Fruit fly (Drosophila melanogaster): ENCODE data around the gene mgl.

Gene mgl

DNA sequence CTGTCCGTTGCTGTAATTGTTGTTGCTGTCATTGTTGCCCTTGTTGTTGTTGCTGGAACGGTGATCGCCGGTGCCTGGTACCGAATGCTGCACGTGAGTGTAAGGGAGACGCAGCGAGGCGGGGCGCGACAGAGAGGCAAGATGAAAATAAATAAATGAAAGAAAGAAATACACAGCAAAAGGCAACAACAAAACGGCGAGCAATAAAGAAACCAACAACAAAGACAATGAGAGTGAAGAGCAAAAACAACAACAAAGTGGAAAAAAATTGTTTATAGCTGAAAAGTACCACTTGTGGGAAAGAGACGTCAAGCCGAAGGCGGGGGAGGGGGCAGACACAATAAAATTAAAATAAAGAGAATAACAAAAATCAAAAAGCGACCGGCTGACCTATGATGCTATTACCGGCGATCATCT is 33.3 kb downstream of the mgl start (continued):
- TF ChIP-seq CG7963 (GFP tag; IDR thresholded peaks at IDR 0.05; ENCODE audit: partially characterized antibody) (no peak), Abd-B (GFP tag; optimal IDR thresholded peaks at IDR 0.05) (peak; percentile 29), Kr (GFP tag; optimal IDR thresholded peaks at IDR 0.05) (no peak), CG32767 (GFP tag; IDR thresholded peaks at IDR 0.05) (no peak)

DNA sequence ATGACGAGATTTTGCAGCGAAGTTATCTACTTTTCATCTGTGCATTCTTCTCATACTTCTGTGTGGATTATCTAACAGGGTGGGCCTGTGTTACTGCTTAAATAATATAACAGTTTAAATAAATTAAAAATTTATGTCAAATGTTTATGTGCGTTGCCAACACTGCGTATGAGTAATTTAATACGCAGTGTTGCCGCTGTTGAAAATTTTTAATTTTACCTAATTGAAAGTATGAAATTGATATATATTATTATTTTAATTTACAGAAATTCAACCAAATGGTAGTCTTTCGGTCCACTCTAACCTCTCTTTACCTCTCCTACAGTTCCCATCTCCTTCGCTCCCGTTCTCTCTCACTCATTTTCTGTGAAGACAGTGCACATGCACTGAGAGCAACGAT is 33.8 kb downstream of the mgl start:
- TF ChIP-seq CG2712 (tag; optimal IDR thresholded peaks at IDR 0.05) (peak; percentile 34), CG7839 (tag; optimal IDR thresholded peaks at IDR 0.05) (no peak), gem (tag; optimal IDR thresholded peaks at IDR 0.05) (peak; percentile 37), lov (optimal IDR thresholded peaks at IDR 0.05) (no peak), lov (GFP tag; IDR thresholded peaks at IDR 0.05) (no peak), pfk (GFP tag; optimal IDR thresholded peaks at IDR 0.05) (no peak), CG4707 (GFP tag; optimal IDR thresholded peaks at IDR 0.05) (no peak), sug (tag; optimal IDR thresholded peaks at IDR 0.05) (no peak), CG17359 (tag; optimal IDR thresholded peaks at IDR 0.05) (peak; percentile 2), Sox100B (GFP tag; optimal IDR thresholded peaks at IDR 0.05) (no peak), Ets65A (GFP tag) (no peak), odd (GFP tag; optimal IDR thresholded peaks at IDR 0.05) (no peak), psq (GFP tag; optimal IDR thresholded peaks at IDR 0.05) (no peak), CG31388 (GFP tag; optimal IDR thresholded peaks at IDR 0.05) (no peak), Sox102F (GFP tag; optimal IDR thresholded peaks at IDR 0.05) (peak; percentile 25), HLH3B (GFP tag; IDR thresholded peaks at IDR 0.05) (no peak), CG7372 (GFP tag; IDR thresholded peaks at IDR 0.05) (peak; percentile 60), PHDP (tag; optimal IDR thresholded peaks at IDR 0.05) (peak; percentile 4), aop (GFP tag; IDR thresholded peaks at IDR 0.05) (no peak), Blimp-1 (GFP tag; optimal IDR thresholded peaks at IDR 0.05) (peak; percentile 16), oc (tag; optimal IDR thresholded peaks at IDR 0.05) (no peak), stwl (tag; optimal IDR thresholded peaks at IDR 0.05) (no peak), CG34422 (GFP tag; IDR thresholded peaks at IDR 0.05) (no peak), CG31224 (GFP tag; IDR thresholded peaks at IDR 0.05) (no peak), Ravus (GFP tag; IDR thresholded peaks at IDR 0.05) (no peak), D (optimal IDR thresholded peaks at IDR 0.05) (no peak), D (GFP tag; optimal IDR thresholded peaks at IDR 0.05) (no peak), fd96Cb (tag; optimal IDR thresholded peaks at IDR 0.05) (peak; percentile 1), eve (GFP tag; optimal IDR thresholded peaks at IDR 0.05) (no peak), hth (optimal IDR thresholded peaks at IDR 0.05) (no peak), da (GFP tag; optimal IDR thresholded peaks at IDR 0.05) (no peak), Xrp1 (GFP tag; IDR thresholded peaks at IDR 0.05) (no peak), CG13424 (tag; optimal IDR thresholded peaks at IDR 0.05) (peak; percentile 29), CG18262 (tag; optimal IDR thresholded peaks at IDR 0.05) (peak; percentile 9), prd (optimal IDR thresholded peaks at IDR 0.05) (no peak), prd (GFP tag; IDR thresholded peaks at IDR 0.05) (no peak), mam (GFP tag; optimal IDR thresholded peaks at IDR 0.05) (no peak), sisA (GFP tag; IDR thresholded peaks at IDR 0.05) (no peak), h (optimal IDR thresholded peaks at IDR 0.05) (no peak), zen (tag; optimal IDR thresholded peaks at IDR 0.05) (no peak), Jarid2 (GFP tag; optimal IDR thresholded peaks at IDR 0.05) (no peak), Camta (GFP tag; optimal IDR thresholded peaks at IDR 0.05) (no peak), Abd-B (GFP tag; optimal IDR thresholded peaks at IDR 0.05) (no peak), dmrt99B (tag; optimal IDR thresholded peaks at IDR 0.05) (peak; percentile 13), CG18764 (GFP tag; optimal IDR thresholded peaks at IDR 0.05) (no peak), corto (GFP tag; optimal IDR thresholded peaks at IDR 0.05) (no peak), bsh (GFP tag; optimal IDR thresholded peaks at IDR 0.05) (peak in 1 of 2 experiments; percentile 21), Optix (GFP tag; IDR thresholded peaks at IDR 0.05) (no peak)

Data from whole organism, embryonic.